Fruit fly (Drosophila melanogaster) whole organism, embryonic: ENCODE data around the gene BtbVII.

Experiments used
- Atf3 ChIP-seq: fragments of 200-800 bp; sonication (Bioruptor generic); optimal IDR thresholded peaks from 3 replicates; lab custom pipeline; 2016; ENCODE audit warnings: missing biosample characterization, missing genetic modification characterization
- CG10462 ChIP-seq: fragments of 200-800 bp; sonication (Bioruptor generic); optimal IDR thresholded peaks from 2 replicates; lab custom pipeline; 2016; ENCODE audit warnings: missing biosample characterization, missing genetic modification characterization
- CG12391 ChIP-seq: fragments of 200-800 bp; sonication (Bioruptor generic); optimal IDR thresholded peaks from 3 replicates; lab custom pipeline; 2018; ENCODE audit warnings: missing biosample characterization, mild to moderate bottlenecking, missing genetic modification characterization, moderate library complexity
- CG13775 ChIP-seq: fragments of 200-800 bp; sonication (Bioruptor generic); optimal IDR thresholded peaks from 3 replicates; lab custom pipeline; 2017; ENCODE audit warnings: missing biosample characterization, mild to moderate bottlenecking, missing genetic modification characterization
- CG14441 ChIP-seq: fragments of 200-800 bp; sonication (Bioruptor generic); IDR thresholded peaks from 2 replicates; pipeline ENCODE4 v1.3.6; 2022; ENCODE audit warnings: missing biosample characterization, missing genetic modification characterization
- CG14965 ChIP-seq: fragments of 200-800 bp; sonication (Bioruptor generic); optimal IDR thresholded peaks from 2 replicates; lab custom pipeline; 2016; ENCODE audit warnings: missing biosample characterization, missing genetic modification characterization, borderline replicate concordance
- CG15011 ChIP-seq: fragments of 200-800 bp; sonication (Bioruptor generic); optimal IDR thresholded peaks from 3 replicates; lab custom pipeline; 2018; ENCODE audit warnings: missing biosample characterization, mild to moderate bottlenecking, missing genetic modification characterization
- CG15514 ChIP-seq: fragments of 200-800 bp; sonication (Bioruptor generic); optimal IDR thresholded peaks from 3 replicates; lab custom pipeline; 2017; ENCODE audit warnings: missing biosample characterization, missing genetic modification characterization, mild to moderate bottlenecking, moderate library complexity, missing genetic modification reagents
- CG1603 ChIP-seq: fragments of 200-800 bp; sonication (Bioruptor generic); optimal IDR thresholded peaks from 2 replicates; lab custom pipeline; 2019; ENCODE audit warnings: missing biosample characterization, mild to moderate bottlenecking, missing genetic modification characterization, moderate library complexity
- CG1792 ChIP-seq: fragments of 200-800 bp; sonication (Bioruptor generic); optimal IDR thresholded peaks from 2 replicates; lab custom pipeline; 2016; ENCODE audit warnings: missing biosample characterization, missing genetic modification characterization
- CG2129 ChIP-seq: fragments of 200-800 bp; sonication (Bioruptor generic); IDR thresholded peaks from 2 replicates; pipeline ENCODE4 v1.3.6; 2022; ENCODE audit warnings: missing biosample characterization, missing genetic modification characterization; ENCODE audit not compliant: partially characterized antibody
- CG2889 ChIP-seq: fragments of 200-800 bp; sonication (Bioruptor generic); IDR thresholded peaks from 3 replicates; pipeline ENCODE4 v1.3.6; 2022; ENCODE audit warnings: missing biosample characterization, missing genetic modification characterization
- CG33557 ChIP-seq: fragments of 200-800 bp; sonication (Bioruptor generic); optimal IDR thresholded peaks from 2 replicates; lab custom pipeline; 2019; ENCODE audit warnings: missing biosample characterization, mild to moderate bottlenecking, missing genetic modification characterization, moderate library complexity
- CG4360 ChIP-seq: fragments of 200-800 bp; sonication (Bioruptor generic); IDR thresholded peaks from 2 replicates; pipeline ENCODE4 v1.3.6; 2022; ENCODE audit warnings: missing biosample characterization, missing genetic modification characterization
- CG4404 ChIP-seq: fragments of 200-800 bp; sonication (Bioruptor generic); IDR thresholded peaks from 2 replicates; pipeline ENCODE4 v1.3.6; 2022; ENCODE audit warnings: missing biosample characterization, missing genetic modification characterization
- CG6175 ChIP-seq: fragments of 200-800 bp; sonication (Bioruptor generic); IDR thresholded peaks from 3 replicates; pipeline ENCODE4 v1.3.6; 2022; ENCODE audit warnings: missing biosample characterization, missing genetic modification characterization
- CG7556 ChIP-seq: fragments of 200-800 bp; sonication (Bioruptor generic); optimal IDR thresholded peaks from 2 replicates; lab custom pipeline; 2017; ENCODE audit warnings: missing biosample characterization, mild to moderate bottlenecking, missing genetic modification characterization
- CG7745 ChIP-seq: fragments of 200-800 bp; sonication (Bioruptor generic); optimal IDR thresholded peaks from 2 replicates; lab custom pipeline; 2018; ENCODE audit warnings: missing biosample characterization, mild to moderate bottlenecking, missing genetic modification characterization, moderate library complexity
- CG7987 ChIP-seq: fragments of 200-800 bp; sonication (Bioruptor generic); optimal IDR thresholded peaks from 2 replicates; lab custom pipeline; 2018; ENCODE audit warnings: missing biosample characterization, mild to moderate bottlenecking, missing genetic modification characterization, moderate library complexity
- CG8281 ChIP-seq: fragments of 200-800 bp; sonication (Bioruptor generic); optimal IDR thresholded peaks from 2 replicates; lab custom pipeline; 2018; ENCODE audit warnings: missing biosample characterization, mild to moderate bottlenecking, missing genetic modification characterization, moderate library complexity
- CG8478 ChIP-seq: fragments of >200 bp; optimal IDR thresholded peaks from 2 replicates; lab custom pipeline; 2018
- CTCF ChIP-seq: fragments of 200-800 bp; sonication (Bioruptor generic); optimal IDR thresholded peaks from 2 replicates; lab custom pipeline; 2017; ENCODE audit warnings: missing biosample characterization, mild to moderate bottlenecking, missing genetic modification characterization, moderate library complexity
- Dll ChIP-seq: fragments of 200-800 bp; sonication (Bioruptor generic); IDR thresholded peaks from 4 replicates; pipeline ENCODE4 v1.3.6; 2022; ENCODE audit warnings: missing biosample characterization, missing genetic modification characterization; ENCODE audit not compliant: partially characterized antibody
- Fer2 ChIP-seq: fragments of 200-800 bp; sonication (Bioruptor generic); optimal IDR thresholded peaks from 2 replicates; lab custom pipeline; 2018; ENCODE audit warnings: missing biosample characterization, mild to moderate bottlenecking, missing genetic modification characterization, moderate library complexity
- Fer3 ChIP-seq: fragments of 200-800 bp; sonication (Bioruptor generic); optimal IDR thresholded peaks from 2 replicates; lab custom pipeline; 2018; ENCODE audit warnings: missing biosample characterization, mild to moderate bottlenecking, missing genetic modification characterization, moderate library complexity
- Hmr ChIP-seq: fragments of 200-800 bp; sonication (Bioruptor generic); optimal IDR thresholded peaks from 3 replicates; lab custom pipeline; 2017; ENCODE audit warnings: mild to moderate bottlenecking, missing biosample characterization, missing genetic modification reagents, missing genetic modification characterization
- NC2β ChIP-seq: fragments of 200-800 bp; sonication (Bioruptor generic); optimal IDR thresholded peaks from 2 replicates; lab custom pipeline; 2016; ENCODE audit warnings: missing biosample characterization, missing genetic modification characterization
- Oaz ChIP-seq: fragments of 200-800 bp; sonication (Bioruptor generic); IDR thresholded peaks from 2 replicates; pipeline ENCODE4 v1.3.6; 2022; ENCODE audit warnings: missing biosample characterization, missing genetic modification characterization
- Ptx1 ChIP-seq: fragments of 200-800 bp; sonication (Bioruptor generic); IDR thresholded peaks from 2 replicates; pipeline ENCODE4 v1.3.6; 2022; ENCODE audit warnings: missing biosample characterization, missing genetic modification characterization
- Side ChIP-seq: fragments of 200-800 bp; sonication (Bioruptor generic); optimal IDR thresholded peaks from 2 replicates; lab custom pipeline; 2016; ENCODE audit warnings: missing biosample characterization, missing genetic modification characterization
- Six4 ChIP-seq: fragments of 200-800 bp; sonication (Bioruptor generic); optimal IDR thresholded peaks from 2 replicates; lab custom pipeline; 2016; ENCODE audit warnings: missing biosample characterization, missing genetic modification characterization
- Sox100B ChIP-seq: fragments of 200-800 bp; sonication (Bioruptor generic); optimal IDR thresholded peaks from 3 replicates; lab custom pipeline; 2018; ENCODE audit warnings: missing biosample characterization, mild to moderate bottlenecking, missing genetic modification characterization
- Ssrp ChIP-seq: fragments of 200-800 bp; sonication (Bioruptor generic); optimal IDR thresholded peaks from 2 replicates; lab custom pipeline; 2018; ENCODE audit warnings: missing biosample characterization, mild to moderate bottlenecking, missing genetic modification characterization, moderate library complexity
- Stat92E ChIP-seq, 3 experiments: fragments of >200 bp in 2 of 3; fragments of 200-800 bp in 1 of 3; sonication (Bioruptor generic) in 1 of 3; optimal IDR thresholded peaks; 2 replicates each; lab custom pipeline; 2017 to 2019; ENCODE audit warnings: missing biosample characterization in 3 of 3, missing genetic modification characterization in 3 of 3, mild to moderate bottlenecking in 1 of 3, moderate library complexity in 1 of 3
- ab ChIP-seq: fragments of 200-800 bp; sonication (Bioruptor generic); optimal IDR thresholded peaks from 2 replicates; lab custom pipeline; 2016; ENCODE audit warnings: missing biosample characterization, missing genetic modification characterization
- ap ChIP-seq: fragments of 200-800 bp; sonication (Bioruptor generic); IDR thresholded peaks from 2 replicates; pipeline ENCODE4 v1.3.6; 2022; ENCODE audit warnings: missing biosample characterization, missing genetic modification characterization
- cad ChIP-seq: fragments of >200 bp; optimal IDR thresholded peaks from 2 replicates; lab custom pipeline; 2017; ENCODE audit warnings: missing biosample characterization, missing genetic modification characterization
- chm ChIP-seq: fragments of 200-800 bp; sonication (Bioruptor generic); IDR thresholded peaks from 2 replicates; pipeline ENCODE4 v1.3.6; 2022; ENCODE audit warnings: missing biosample characterization, missing genetic modification characterization
- en ChIP-seq: fragments of 200-800 bp; sonication (Bioruptor generic); optimal IDR thresholded peaks from 2 replicates; lab custom pipeline; 2016; ENCODE audit warnings: missing biosample characterization, missing genetic modification characterization
- fu2 ChIP-seq: fragments of 200-800 bp; sonication (Bioruptor generic); optimal IDR thresholded peaks from 2 replicates; lab custom pipeline; 2016; ENCODE audit warnings: missing biosample characterization, missing genetic modification characterization
- knrl ChIP-seq: fragments of 200-800 bp; sonication (Bioruptor generic); IDR thresholded peaks from 3 replicates; pipeline ENCODE4 v1.3.6; 2022; ENCODE audit warnings: missing biosample characterization, missing genetic modification characterization; ENCODE audit not compliant: partially characterized antibody
- lmd ChIP-seq: fragments of 200-800 bp; sonication (Bioruptor generic); IDR thresholded peaks from 2 replicates; pipeline ENCODE4 v1.3.6; 2022; ENCODE audit warnings: missing biosample characterization, missing genetic modification characterization
- mam ChIP-seq: fragments of 200-800 bp; sonication (Bioruptor generic); optimal IDR thresholded peaks from 3 replicates; lab custom pipeline; 2016; ENCODE audit warnings: missing biosample characterization, missing genetic modification characterization
- nmo ChIP-seq: fragments of 200-800 bp; sonication (Bioruptor generic); optimal IDR thresholded peaks from 2 replicates; lab custom pipeline; 2018; ENCODE audit warnings: missing biosample characterization, mild to moderate bottlenecking, missing genetic modification characterization, moderate library complexity
- pnt ChIP-seq: fragments of 200-800 bp; sonication (Bioruptor generic); optimal IDR thresholded peaks from 3 replicates; lab custom pipeline; 2016; ENCODE audit warnings: missing biosample characterization, missing genetic modification characterization
- repo ChIP-seq: fragments of 200-800 bp; sonication (Bioruptor generic); optimal IDR thresholded peaks from 2 replicates; lab custom pipeline; 2016; ENCODE audit warnings: missing biosample characterization, missing genetic modification characterization
- sim ChIP-seq: fragments of 200-800 bp; sonication (Bioruptor generic); IDR thresholded peaks from 2 replicates; pipeline ENCODE4 v1.3.6; 2022; ENCODE audit warnings: missing biosample characterization, missing genetic modification characterization
- sima ChIP-seq: fragments of 200-800 bp; sonication (Bioruptor generic); optimal IDR thresholded peaks from 2 replicates; lab custom pipeline; 2016; ENCODE audit warnings: missing biosample characterization, missing genetic modification characterization
- sug ChIP-seq: fragments of 200-800 bp; optimal IDR thresholded peaks from 2 replicates; lab custom pipeline; 2019; ENCODE audit warnings: missing biosample characterization, mild to moderate bottlenecking, missing genetic modification characterization, moderate library complexity
- yki ChIP-seq: fragments of >200 bp; optimal IDR thresholded peaks from 3 replicates; lab custom pipeline; 2018
- z ChIP-seq: fragments of 200-800 bp; sonication (Bioruptor generic); IDR thresholded peaks from 3 replicates; pipeline ENCODE4 v1.3.6; 2022; ENCODE audit warnings: missing biosample characterization, missing genetic modification characterization

Gene BtbVII

DNA sequence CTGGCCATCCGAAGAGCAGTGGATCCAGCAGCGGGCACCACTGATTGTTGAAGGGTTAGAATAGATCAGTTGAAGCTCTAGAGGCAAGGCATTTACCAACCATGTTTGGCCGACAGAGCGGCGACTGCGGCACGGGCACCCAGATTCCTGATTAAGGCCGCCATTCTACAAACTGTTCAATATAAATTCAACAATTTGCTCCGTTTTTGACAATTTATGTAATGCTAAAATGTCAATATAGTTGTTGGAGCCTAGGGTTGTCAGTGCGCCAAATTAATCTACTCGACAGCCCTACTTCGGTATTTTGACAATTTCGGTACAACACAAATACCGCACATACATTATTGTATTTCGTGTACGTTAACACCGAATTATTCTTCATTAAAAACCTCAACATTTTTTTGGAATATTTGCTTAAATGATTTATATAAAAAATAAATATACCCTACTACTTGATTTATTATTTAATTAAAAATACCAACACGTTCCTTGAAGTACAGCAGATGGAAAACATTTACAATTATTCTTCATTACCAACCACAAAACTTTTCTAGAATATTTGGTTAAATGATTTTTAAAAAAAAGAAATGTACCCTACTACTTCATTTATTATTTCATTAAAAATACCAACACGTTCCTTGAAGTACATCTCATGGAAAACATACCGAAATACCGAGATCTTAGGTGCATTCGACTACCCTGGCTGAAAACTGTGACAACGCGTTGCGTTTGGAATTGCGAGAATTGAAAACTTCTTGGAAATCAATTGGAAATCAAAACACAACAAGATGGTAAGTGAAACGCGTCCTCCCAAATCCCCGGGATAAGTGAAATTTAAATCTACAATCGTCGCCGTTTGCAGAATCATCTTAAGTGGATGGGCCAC lies 11.1 kb downstream of the BtbVII start, which contains the start of the genes ND-30 and CG15812 (continued):
- peak; percentile 48 for TF ChIP-seq nmo
- peak; percentile 6 for TF ChIP-seq CG13775 (GFP tag; lab: Kevin White, UChicago)
- TF ChIP-seq Stat92E (GFP tag; optimal IDR thresholded peaks at IDR 0.05; lab: Kevin White, UChicago) = peak in 1 of 3 experiments; percentile 43
- no peak for TF ChIP-seq CG7987 (GFP tag; lab: Kevin White, UChicago)
- TF ChIP-seq mam (GFP tag; lab: Kevin White, UChicago) = no peak
- no peak for TF ChIP-seq CG2889
- TF ChIP-seq Sox100B (GFP tag; lab: Kevin White, UChicago) = no peak
- 0 out of 4 replicates have a peak, but pooled peaks have one; percentile 14 for TF ChIP-seq Dll (GFP tag; lab: Robert Waterston, UW)
- TF ChIP-seq CTCF = no peak
- TF ChIP-seq CG14441 = no peak
- no peak for TF ChIP-seq CG7745 (tag; lab: Kevin White, UChicago)
- TF ChIP-seq sug = peak; percentile 30
- no peak for TF ChIP-seq en (GFP tag; lab: Kevin White, UChicago)
- no peak for TF ChIP-seq z (GFP tag; lab: Robert Waterston, UW)
- TF ChIP-seq yki (lab: Kevin White, UChicago) = no peak
- TF ChIP-seq CG14965 = no peak
- TF ChIP-seq chm = no peak
- no peak for TF ChIP-seq CG4360
- peak; percentile 60 for TF ChIP-seq CG8281
- TF ChIP-seq CG6175 = no peak
- TF ChIP-seq knrl = no peak
- no peak for TF ChIP-seq fu2 (GFP tag; lab: Kevin White, UChicago)
- TF ChIP-seq pnt (GFP tag; lab: Kevin White, UChicago) = no peak
- no peak for TF ChIP-seq ap
- TF ChIP-seq lmd (GFP tag; lab: Robert Waterston, UW) = no peak
- no peak for TF ChIP-seq Hmr (GFP tag; lab: Kevin White, UChicago)
- TF ChIP-seq ab = no peak
- TF ChIP-seq CG1603 (tag; lab: Kevin White, UChicago) = peak; percentile 99
- TF ChIP-seq CG33557 (GFP tag; lab: Kevin White, UChicago) = no peak
- no peak for TF ChIP-seq Atf3 (GFP tag; lab: Kevin White, UChicago)
- no peak for TF ChIP-seq Ptx1 (GFP tag; lab: Robert Waterston, UW)
- TF ChIP-seq sima (GFP tag; lab: Kevin White, UChicago) = no peak
- TF ChIP-seq repo (GFP tag; lab: Kevin White, UChicago) = no peak
- peak; percentile 58 for TF ChIP-seq CG12391 (tag; lab: Kevin White, UChicago)
- no peak for TF ChIP-seq Side (GFP tag; lab: Kevin White, UChicago)
- no peak for TF ChIP-seq sim (GFP tag; lab: Robert Waterston, UW)
- TF ChIP-seq Six4 (GFP tag; lab: Kevin White, UChicago) = no peak
- peak; percentile 10 for TF ChIP-seq Ssrp (tag; lab: Kevin White, UChicago)
- TF ChIP-seq CG2129 (GFP tag; lab: Robert Waterston, UW) = no peak
- TF ChIP-seq cad (GFP tag; lab: Kevin White, UChicago) = no peak
- TF ChIP-seq CG15011 (GFP tag; lab: Kevin White, UChicago) = no peak
- no peak for TF ChIP-seq Oaz (GFP tag; lab: Robert Waterston, UW)
- TF ChIP-seq CG7556 (GFP tag; lab: Kevin White, UChicago) = peak; percentile 24
- TF ChIP-seq CG10462 (GFP tag; lab: Kevin White, UChicago) = no peak
- no peak for TF ChIP-seq CG8478 (lab: Kevin White, UChicago)
- peak; percentile 11 for TF ChIP-seq CG15514
- TF ChIP-seq Fer3 (tag; lab: Kevin White, UChicago) = no peak
- no peak for TF ChIP-seq CG1792
- TF ChIP-seq Fer2 (tag; lab: Kevin White, UChicago) = no peak
- TF ChIP-seq NC2β (GFP tag; lab: Kevin White, UChicago) = no peak
- no peak for TF ChIP-seq CG4404 (GFP tag; lab: Robert Waterston, UW)
